Fruit fly (Drosophila melanogaster) whole organism: ENCODE results near the gene CG32447.

Source experiments
- CG8478 ChIP-seq: fragments of >200 bp; optimal IDR thresholded peaks from 2 replicates; lab custom pipeline; 2018; ENCODE audit warnings: inconsistent platforms
- EcR ChIP-seq, 2 experiments: fragments of >200 bp; optimal IDR thresholded peaks; 2 replicates each; lab custom pipeline; 2017; ENCODE audit warnings: missing biosample characterization in 2 of 2, missing genetic modification characterization in 2 of 2, missing genetic modification reagents in 2 of 2
- pan ChIP-seq: fragments of >200 bp; optimal IDR thresholded peaks from 2 replicates; lab custom pipeline; 2017
- psq ChIP-seq: fragments of >200 bp; optimal IDR thresholded peaks from 2 replicates; lab custom pipeline; 2017
- usp ChIP-seq: fragments of >200 bp; optimal IDR thresholded peaks from 2 replicates; lab custom pipeline; 2017; ENCODE audit warnings: missing biosample characterization, missing genetic modification characterization, mixed read lengths

dm6 chr3L:21720869-21721268 is 14.7 kb upstream of the CG32447 start:
- TF ChIP-seq psq (lab: Kevin White, UChicago) (no peak), pan (lab: Kevin White, UChicago) (no peak), usp (GFP tag; lab: Kevin White, UChicago) (no peak), EcR (GFP tag; optimal IDR thresholded peaks at IDR 0.05; lab: Kevin White, UChicago) (no peak), CG8478 (lab: Kevin White, UChicago) (no peak)
